Fruit fly (Drosophila melanogaster): ENCODE results near the gene gzl.
A peak's percentile ranks its signal among the peaks of the same experiment; 100 is the strongest.

Gene gzl

DNA sequence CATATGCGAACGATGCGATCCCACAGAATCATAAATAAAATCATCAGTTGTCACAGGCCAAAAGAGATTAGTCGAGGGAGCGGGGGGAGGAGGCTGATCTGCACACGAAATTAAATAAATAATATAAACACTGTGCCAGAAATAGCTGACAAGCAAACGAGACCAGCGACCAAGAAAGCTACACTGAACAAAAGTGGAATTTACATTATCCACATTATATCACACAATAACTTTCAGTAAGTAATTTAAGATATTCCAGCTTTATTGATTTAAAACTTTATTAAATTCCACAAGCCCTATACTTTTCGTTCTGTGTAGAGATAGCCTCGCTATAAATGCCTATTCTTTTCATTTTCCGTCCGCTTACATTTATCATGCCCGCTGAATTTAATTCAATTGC lies 21.5 kb downstream of the gzl start (continued):
- TF ChIP-seq Rfx (GFP tag; IDR thresholded peaks at IDR 0.05), result peak; percentile 91
- peak; percentile 62 for TF ChIP-seq HLH54F (GFP tag; optimal IDR thresholded peaks at IDR 0.05)
- TF ChIP-seq tgo (GFP tag; IDR thresholded peaks at IDR 0.05), result peak; percentile 88
- peak; percentile 78 for TF ChIP-seq Abd-B (GFP tag; optimal IDR thresholded peaks at IDR 0.05)
- TF ChIP-seq Usf (GFP tag; optimal IDR thresholded peaks at IDR 0.05), result no peak
- TF ChIP-seq sug (tag; optimal IDR thresholded peaks at IDR 0.05), result peak; percentile 31
- TF ChIP-seq CG9727 (GFP tag; optimal IDR thresholded peaks at IDR 0.05), result peak; percentile 81
- TF ChIP-seq Spps (tag; optimal IDR thresholded peaks at IDR 0.05), result peak; percentile 66
- peak; percentile 77 for TF ChIP-seq CG10979 (tag; optimal IDR thresholded peaks at IDR 0.05)
- TF ChIP-seq Bdp1 (GFP tag; optimal IDR thresholded peaks at IDR 0.05), result peak; percentile 53
- peak; percentile 51 for TF ChIP-seq CG3838 (GFP tag; optimal IDR thresholded peaks at IDR 0.05)
- TF ChIP-seq Mad (GFP tag; optimal IDR thresholded peaks at IDR 0.05), result peak; percentile 17
- TF ChIP-seq Bteb2 (GFP tag; optimal IDR thresholded peaks at IDR 0.05), result peak; percentile 36
- TF ChIP-seq cg (GFP tag; optimal IDR thresholded peaks at IDR 0.05), result no peak
- peak; percentile 93 for TF ChIP-seq slbo (GFP tag; IDR thresholded peaks at IDR 0.05)
- peak; percentile 93 for TF ChIP-seq Ptx1 (GFP tag; IDR thresholded peaks at IDR 0.05)
- peak; percentile 75 for TF ChIP-seq repo (GFP tag; optimal IDR thresholded peaks at IDR 0.05)
- TF ChIP-seq Tbp (GFP tag; optimal IDR thresholded peaks at IDR 0.05), result no peak
- TF ChIP-seq Myb (GFP tag; optimal IDR thresholded peaks at IDR 0.05), result peak; percentile 56
- no peak; the same call in 1 of the 2 replicates for TF ChIP-seq MBD-R2 (GFP tag; IDR thresholded peaks at IDR 0.05)
- TF ChIP-seq ATbp (GFP tag; optimal IDR thresholded peaks at IDR 0.05), result peak; percentile 81
- peak; percentile 83 for TF ChIP-seq nmo (GFP tag; optimal IDR thresholded peaks at IDR 0.05)
- peak; percentile 45 for TF ChIP-seq CG1647 (GFP tag; optimal IDR thresholded peaks at IDR 0.05)
- TF ChIP-seq ems (GFP tag; optimal IDR thresholded peaks at IDR 0.05), result peak; percentile 68
- TF ChIP-seq Ada2b (GFP tag; IDR thresholded peaks at IDR 0.05), result peak; percentile 89
- peak; percentile 93 for TF ChIP-seq ci (GFP tag; IDR thresholded peaks at IDR 0.05)
- TF ChIP-seq bab2 (GFP tag; optimal IDR thresholded peaks at IDR 0.05), result peak; percentile 78
- peak; percentile 60 for TF ChIP-seq CG14710 (tag; optimal IDR thresholded peaks at IDR 0.05)
- no peak for TF ChIP-seq CG15479 (GFP tag; optimal IDR thresholded peaks at IDR 0.05)
- TF ChIP-seq CG2678 (tag; optimal IDR thresholded peaks at IDR 0.05), result peak; percentile 84
- TF ChIP-seq Pdp1 (GFP tag; optimal IDR thresholded peaks at IDR 0.05), result peak; percentile 77
- peak; percentile 78 for TF ChIP-seq wor (GFP tag; IDR thresholded peaks at IDR 0.05)
- peak; percentile 31 for TF ChIP-seq CG2116 (GFP tag; optimal IDR thresholded peaks at IDR 0.05)
- TF ChIP-seq da (GFP tag; optimal IDR thresholded peaks at IDR 0.05), result no peak
- peak; percentile 36 for TF ChIP-seq Dad (GFP tag; optimal IDR thresholded peaks at IDR 0.05)
- TF ChIP-seq knrl (GFP tag; IDR thresholded peaks at IDR 0.05; ENCODE audit: partially characterized antibody), result no peak
- TF ChIP-seq HmgZ (tag; optimal IDR thresholded peaks at IDR 0.05), result peak; percentile 67
- TF ChIP-seq hkb (optimal IDR thresholded peaks at IDR 0.05), result no peak
- peak; percentile 91 for TF ChIP-seq hkb (GFP tag; IDR thresholded peaks at IDR 0.05)
- TF ChIP-seq CG8290 (GFP tag; optimal IDR thresholded peaks at IDR 0.05), result no peak
- TF ChIP-seq CG8290 (tag; optimal IDR thresholded peaks at IDR 0.05), result peak in 1 of 2 experiments; percentile 82
- no peak for TF ChIP-seq pita (GFP tag; optimal IDR thresholded peaks at IDR 0.05)
- TF ChIP-seq CG15514 (GFP tag; optimal IDR thresholded peaks at IDR 0.05), result peak; percentile 72
- TF ChIP-seq CG18011 (GFP tag; optimal IDR thresholded peaks at IDR 0.05), result peak; percentile 62
- peak; percentile 82 for TF ChIP-seq H2.0 (GFP tag; IDR thresholded peaks at IDR 0.05)
- peak; percentile 85 for TF ChIP-seq ap (GFP tag; IDR thresholded peaks at IDR 0.05)
- no peak for TF ChIP-seq jigr1 (GFP tag; IDR thresholded peaks at IDR 0.05)
- TF ChIP-seq Gug (GFP tag; IDR thresholded peaks at IDR 0.05), result peak; percentile 80
- TF ChIP-seq CG17568 (GFP tag; optimal IDR thresholded peaks at IDR 0.05), result peak; percentile 49
- peak; percentile 59 for TF ChIP-seq CG15011 (GFP tag; optimal IDR thresholded peaks at IDR 0.05)
- peak; percentile 43 for TF ChIP-seq ab (GFP tag; optimal IDR thresholded peaks at IDR 0.05)
- TF ChIP-seq Mrtf (GFP tag; IDR thresholded peaks at IDR 0.05), result no peak; the same call in none of the 3 replicates
